Worm (Caenorhabditis elegans) whole organism, midembryonic: ENCODE results near the gene F19G12.8.
A peak's percentile ranks its signal among the peaks of the same experiment; 100 is the strongest.

Experiments
- T22C8.4 ChIP-seq: fragments of 200-800 bp; sonication (Bioruptor generic); IDR thresholded peaks from 2 replicates; pipeline ENCODE4 v1.3.6; 2022; ENCODE audit warnings: missing genetic modification characterization, missing compliant biosample characterization
- cog-1 ChIP-seq: sonication (generic microtip); optimal IDR thresholded peaks from 2 replicates; lab custom pipeline; 2016; ENCODE audit warnings: missing genetic modification characterization, missing compliant biosample characterization
- flt-1 ChIP-seq: fragments of 200-800 bp; sonication (Bioruptor generic); IDR thresholded peaks from 2 replicates; pipeline ENCODE4 v1.3.6; 2022; ENCODE audit warnings: missing genetic modification characterization, missing compliant biosample characterization
- klf-2 ChIP-seq: fragments of 200-800 bp; sonication (Bioruptor generic); conservative IDR thresholded peaks from 2 replicates; pipeline ENCODE4 v1.3.6; 2022; ENCODE audit warnings: missing genetic modification reagents, missing genetic modification characterization, missing compliant biosample characterization
- med-1 ChIP-seq: sonication (generic microtip); optimal IDR thresholded peaks from 2 replicates; lab custom pipeline; 2017; ENCODE audit warnings: missing genetic modification characterization, mild to moderate bottlenecking, missing compliant biosample characterization, antibody characterized with exemption, missing genetic modification reagents; ENCODE audit not compliant: insufficient read depth
- ref-1 ChIP-seq: fragments of 200-800 bp; sonication (Bioruptor generic); conservative IDR thresholded peaks from 2 replicates; pipeline ENCODE4 v1.3.6; 2022; ENCODE audit warnings: missing genetic modification reagents, missing genetic modification characterization, missing compliant biosample characterization
- tab-1 ChIP-seq: fragments of 200-800 bp; sonication (Bioruptor generic); IDR thresholded peaks from 2 replicates; pipeline ENCODE4 v1.3.6; 2022; ENCODE audit warnings: missing genetic modification characterization, missing compliant biosample characterization
- ztf-23 ChIP-seq: fragments of 200-800 bp; sonication (Bioruptor generic); IDR thresholded peaks from 2 replicates; pipeline ENCODE4 v1.3.6; 2022; ENCODE audit warnings: missing genetic modification reagents, missing genetic modification characterization, missing compliant biosample characterization
- ztf-29 ChIP-seq: fragments of 200-800 bp; sonication (Bioruptor generic); IDR thresholded peaks from 2 replicates; pipeline ENCODE4 v1.3.6; 2022; ENCODE audit warnings: missing genetic modification reagents, missing genetic modification characterization, missing compliant biosample characterization

F19G12.8 gene

ce11 chrX:1454385-1454784, 37.3 kb downstream of the F19G12.8 start:
- TF ChIP-seq klf-2 (GFP tag; lab: Robert Waterston, UW) (no peak), med-1 (GFP tag; lab: Kevin White, UChicago) (no peak), ztf-29 (GFP tag; lab: Robert Waterston, UW) (no peak), cog-1 (peak; percentile 90), ref-1 (GFP tag; lab: Robert Waterston, UW) (no peak), flt-1 (GFP tag; lab: Robert Waterston, UW) (peak; percentile 45), tab-1 (GFP tag; lab: Robert Waterston, UW) (no peak), ztf-23 (GFP tag; lab: Robert Waterston, UW) (peak; percentile 64; the same call in 1 of the 2 replicates), T22C8.4 (GFP tag; lab: Robert Waterston, UW) (0 out of 2 replicates have a peak, but pooled peaks have one; percentile 10)

- TF ChIP-seq flt-1 (GFP tag; lab: Robert Waterston, UW) (no peak), klf-2 (GFP tag; lab: Robert Waterston, UW) (no peak), tab-1 (GFP tag; lab: Robert Waterston, UW) (no peak), ztf-29 (GFP tag; lab: Robert Waterston, UW) (no peak), cog-1 (no peak), T22C8.4 (GFP tag; lab: Robert Waterston, UW) (no peak), med-1 (GFP tag; lab: Kevin White, UChicago) (no peak), ref-1 (GFP tag; lab: Robert Waterston, UW) (no peak)
These were observed 39.4 kb downstream of the F19G12.8 start for ce11 chrX:1456350-1457080.

ce11 chrX:1458793-1459192, 41.7 kb downstream of the F19G12.8 start, which contains the start of gene D1005.2:
TSS of gene D1005.2 (plus strand) at chrX:1459022.
- TF ChIP-seq ztf-23 (GFP tag; lab: Robert Waterston, UW) (no peak), cog-1 (no peak), T22C8.4 (GFP tag; lab: Robert Waterston, UW) (no peak), flt-1 (GFP tag; lab: Robert Waterston, UW) (no peak), klf-2 (GFP tag; lab: Robert Waterston, UW) (no peak)

- TF ChIP-seq tab-1 (GFP tag; lab: Robert Waterston, UW) (no peak), flt-1 (GFP tag; lab: Robert Waterston, UW) (no peak), ztf-23 (GFP tag; lab: Robert Waterston, UW) (no peak)
These were observed 42.6 kb downstream of the F19G12.8 start for ce11 chrX:1459756-1460155.

- no peak for TF ChIP-seq cog-1
- TF ChIP-seq ztf-23 (GFP tag; lab: Robert Waterston, UW), result no peak
- TF ChIP-seq ref-1 (GFP tag; lab: Robert Waterston, UW), result no peak
- TF ChIP-seq klf-2 (GFP tag; lab: Robert Waterston, UW), result no peak
- TF ChIP-seq tab-1 (GFP tag; lab: Robert Waterston, UW), result no peak
- no peak for TF ChIP-seq med-1 (GFP tag; lab: Kevin White, UChicago)
- TF ChIP-seq flt-1 (GFP tag; lab: Robert Waterston, UW), result no peak
- no peak for TF ChIP-seq ztf-29 (GFP tag; lab: Robert Waterston, UW)
- TF ChIP-seq T22C8.4 (GFP tag; lab: Robert Waterston, UW), result no peak
These were observed 47.6 kb downstream of the F19G12.8 start, which contains the start of gene D1005.6 for ce11 chrX:1464699-1465098. TSS of gene D1005.6 (minus strand) at chrX:1464799.

- TF ChIP-seq ztf-23 (GFP tag; lab: Robert Waterston, UW), result no peak
- no peak for TF ChIP-seq med-1 (GFP tag; lab: Kevin White, UChicago)
- TF ChIP-seq flt-1 (GFP tag; lab: Robert Waterston, UW), result no peak
- TF ChIP-seq ztf-29 (GFP tag; lab: Robert Waterston, UW), result no peak
- TF ChIP-seq tab-1 (GFP tag; lab: Robert Waterston, UW), result no peak
- no peak for TF ChIP-seq T22C8.4 (GFP tag; lab: Robert Waterston, UW)
These were observed 50.9 kb downstream of the F19G12.8 start for ce11 chrX:1468057-1468456.
